Worm (Caenorhabditis elegans): ENCODE measurements around the gene mig-22.

mig-22 gene

ce11 chrIII:8788690-8789089, 21.5 kb upstream of the mig-22 start:
- no peak for TF ChIP-seq unc-62 (GFP tag; optimal IDR thresholded peaks at IDR 0.05)

- no peak for TF ChIP-seq unc-62 (GFP tag; optimal IDR thresholded peaks at IDR 0.05)
Observed at ce11 chrIII:8786077-8786476, 18.9 kb upstream of the mig-22 start, which contains the start of gene K02D10.8. K02D10.8 (plus strand) TSS chrIII:8786377.

- TF ChIP-seq unc-62 (GFP tag; optimal IDR thresholded peaks at IDR 0.05): no peak
Observed at ce11 chrIII:8785426-8785825, 18.3 kb upstream of the mig-22 start.

- TF ChIP-seq unc-62 (GFP tag; optimal IDR thresholded peaks at IDR 0.05): no peak
Observed at ce11 chrIII:8784500-8784899, 17.4 kb upstream of the mig-22 start.

ce11 chrIII:8782744-8783143, 15.6 kb upstream of the mig-22 start:
- TF ChIP-seq unc-62 (GFP tag; optimal IDR thresholded peaks at IDR 0.05): no peak

- no peak for TF ChIP-seq unc-62 (GFP tag; optimal IDR thresholded peaks at IDR 0.05)
Observed at ce11 chrIII:8782080-8782479, 14.9 kb upstream of the mig-22 start.

DNA sequence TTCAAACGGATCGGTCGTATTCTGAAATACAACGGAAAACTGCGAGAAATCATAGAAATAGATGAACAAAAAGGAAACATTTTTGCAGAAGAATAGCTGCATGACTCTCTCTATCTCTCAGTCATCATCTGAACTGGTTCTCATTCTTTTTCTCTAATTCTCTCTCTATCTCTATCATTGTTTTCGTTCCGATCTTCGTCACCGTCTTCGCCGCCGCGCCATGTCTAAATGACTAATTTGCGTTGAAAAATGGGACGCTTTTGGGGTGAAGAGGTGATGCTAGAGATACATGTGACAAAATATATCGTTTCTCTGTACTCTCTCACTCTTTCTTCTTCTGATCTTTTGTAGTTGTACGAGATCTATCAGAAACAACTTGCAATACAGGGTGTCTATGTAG, 13.3 kb upstream of the mig-22 start:
- no peak for TF ChIP-seq unc-62 (GFP tag; optimal IDR thresholded peaks at IDR 0.05)

DNA sequence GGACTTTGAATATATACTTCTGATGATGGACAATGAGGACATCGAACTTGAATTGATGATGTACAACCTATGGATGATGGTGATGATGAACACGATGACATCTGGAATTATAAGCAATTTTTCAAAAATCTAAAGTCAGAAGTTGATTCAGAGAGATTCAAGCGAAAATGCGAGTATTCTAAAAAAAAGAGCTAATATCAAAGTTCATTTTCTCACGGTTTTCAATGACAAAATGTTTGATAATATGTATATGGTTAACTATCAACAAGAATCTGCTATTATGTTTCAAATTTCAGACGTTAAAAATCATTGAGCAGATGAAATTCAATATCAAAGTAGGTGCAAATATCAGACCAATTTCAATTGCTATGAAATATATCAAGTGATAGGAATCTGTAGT, 12.8 kb upstream of the mig-22 start, which contains the start of gene K02D10.4:
Gene K02D10.4, minus strand, starts transcription at position 101 of the 400 bp plus-strand sequence.
- TF ChIP-seq unc-62 (GFP tag; optimal IDR thresholded peaks at IDR 0.05): no peak

DNA sequence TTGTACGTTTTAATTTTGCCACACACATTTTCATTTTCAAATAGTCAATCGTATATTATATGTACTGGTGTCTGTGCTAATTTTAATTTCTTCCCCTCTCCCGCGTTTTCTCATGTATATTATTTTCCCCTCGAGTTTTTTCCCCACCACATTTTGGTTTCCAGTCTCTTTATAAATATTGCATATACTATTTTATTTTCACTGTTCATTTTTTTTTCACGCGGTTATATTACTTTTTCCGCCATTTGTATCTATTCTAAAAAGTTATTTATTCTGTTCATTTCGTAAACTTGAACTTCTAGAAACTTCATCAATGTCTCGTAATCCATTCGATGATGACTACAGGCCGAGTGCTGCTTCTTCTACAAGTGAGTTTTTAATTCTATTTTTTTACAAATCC, 8.8 kb upstream of the mig-22 start, which contains the start of gene snap-29:
Gene snap-29, plus strand, starts transcription at position 301 of the 400 bp plus-strand sequence.
- no peak for TF ChIP-seq unc-62 (GFP tag; optimal IDR thresholded peaks at IDR 0.05)

- no peak for TF ChIP-seq unc-62 (GFP tag; optimal IDR thresholded peaks at IDR 0.05)
Observed at ce11 chrIII:8773375-8773774, 6.2 kb upstream of the mig-22 start.

DNA sequence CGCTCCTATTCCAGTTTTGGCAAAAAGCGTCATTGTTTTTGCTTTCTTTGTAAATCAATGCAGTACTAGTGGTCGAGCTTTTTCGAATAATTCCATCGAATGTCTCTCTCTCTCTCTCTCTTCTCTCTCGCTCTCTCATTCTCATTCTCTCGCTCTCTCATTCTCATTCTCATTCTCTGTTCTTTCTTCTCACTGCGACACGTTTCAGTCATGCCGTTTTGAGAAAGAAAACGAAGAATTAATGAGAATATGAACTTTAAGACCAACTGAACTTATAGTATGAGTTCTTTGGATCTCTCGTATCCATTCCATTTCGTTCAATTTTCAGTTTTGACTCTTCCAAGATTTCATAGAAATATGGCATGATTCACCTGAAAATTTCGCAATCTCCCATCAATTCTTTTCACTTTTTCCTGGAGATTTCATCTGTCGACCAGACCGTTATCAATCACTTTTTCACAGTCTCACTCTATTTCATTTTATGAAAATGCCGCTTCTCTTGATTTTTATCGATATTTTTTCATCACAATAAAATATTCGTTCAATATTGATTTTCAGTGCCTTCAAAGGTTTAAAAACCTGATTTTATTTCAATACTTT, 5.4 kb upstream of the mig-22 start:
- no peak for TF ChIP-seq unc-62 (GFP tag; optimal IDR thresholded peaks at IDR 0.05)

ce11 chrIII:8771851-8772250, 4.7 kb upstream of the mig-22 start, which contains the start of gene K02D10.3:
K02D10.3 (minus strand) TSS chrIII:8771951.
- TF ChIP-seq unc-62 (GFP tag; optimal IDR thresholded peaks at IDR 0.05): no peak

- TF ChIP-seq unc-62 (GFP tag; optimal IDR thresholded peaks at IDR 0.05): no peak
Observed at ce11 chrIII:8771162-8771561, 4.0 kb upstream of the mig-22 start, which contains the start of gene K02D10.2. K02D10.2 (minus strand) TSS chrIII:8771262.

ce11 chrIII:8770243-8770642, 3.1 kb upstream of the mig-22 start:
- TF ChIP-seq unc-62 (GFP tag; optimal IDR thresholded peaks at IDR 0.05): no peak

DNA sequence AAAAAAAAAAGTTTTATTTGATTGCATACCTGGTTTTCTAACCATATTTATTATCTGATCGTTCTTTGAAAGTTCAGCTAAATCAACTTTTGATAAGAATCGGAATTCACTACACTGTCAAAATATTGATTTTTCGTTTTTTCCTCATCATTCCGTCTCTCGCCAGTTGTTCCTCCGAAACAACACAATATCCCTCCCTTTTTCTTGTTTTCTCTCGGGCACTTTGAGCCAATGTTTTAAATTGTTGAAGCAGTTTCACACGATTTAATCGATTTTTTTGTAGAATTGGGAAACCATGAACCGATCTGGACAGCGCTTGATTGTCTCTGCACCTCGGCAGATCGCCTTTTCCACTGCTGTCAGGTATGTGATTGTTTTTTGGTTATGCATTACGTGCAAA, 2.1 kb upstream of the mig-22 start, which contains the start of gene K02D10.1:
Gene K02D10.1, plus strand, starts transcription at position 284 of the 400 bp plus-strand sequence.
- no peak for TF ChIP-seq unc-62 (GFP tag; optimal IDR thresholded peaks at IDR 0.05)

ce11 chrIII:8767889-8768361, 783 bp upstream of the mig-22 start, which contains the start of gene mtss-1:
mtss-1 (plus strand) TSS chrIII:8768311.
- no peak for TF ChIP-seq unc-62 (GFP tag; optimal IDR thresholded peaks at IDR 0.05)

- no peak for TF ChIP-seq unc-62 (GFP tag; optimal IDR thresholded peaks at IDR 0.05)
Observed at ce11 chrIII:8766467-8766866, 675 bp downstream of the mig-22 start.
